Worm (Caenorhabditis elegans): ENCODE data around the gene mgl-1.

Gene mgl-1

ce11 chrX:9958561-9958960, 17.5 kb downstream of the mgl-1 start, which contains the start of gene ZC506.1:
TSS of gene ZC506.1 (plus strand) at chrX:9958960.
- TF ChIP-seq ces-1 (GFP tag; optimal IDR thresholded peaks at IDR 0.05) (peak; percentile 81), nhr-12 (tag; optimal IDR thresholded peaks at IDR 0.05) (no peak), sem-2 (GFP tag; optimal IDR thresholded peaks at IDR 0.05) (no peak), ztf-11 (tag; optimal IDR thresholded peaks at IDR 0.05) (peak; percentile 83), ham-2 (GFP tag; optimal IDR thresholded peaks at IDR 0.05) (peak; percentile 8), mep-1 (tag; optimal IDR thresholded peaks at IDR 0.05) (peak; percentile 98), mls-2 (tag; optimal IDR thresholded peaks at IDR 0.05) (peak; percentile 87), unc-120 (tag; optimal IDR thresholded peaks at IDR 0.05; ENCODE audit: poor library complexity, severe bottlenecking) (peak; percentile 78), lin-32 (GFP tag; optimal IDR thresholded peaks at IDR 0.05) (no peak), drap-1 (GFP tag; optimal IDR thresholded peaks at IDR 0.05) (peak; percentile 76), bed-3 (GFP tag; optimal IDR thresholded peaks at IDR 0.05) (no peak), hlh-1 (tag; optimal IDR thresholded peaks at IDR 0.05) (peak; percentile 84), elt-3 (tag; optimal IDR thresholded peaks at IDR 0.05) (peak; percentile 22), cnd-1 (tag; optimal IDR thresholded peaks at IDR 0.05) (peak; percentile 83), nhr-237 (tag; optimal IDR thresholded peaks at IDR 0.05) (peak; percentile 90), ceh-43 (GFP tag; optimal IDR thresholded peaks at IDR 0.05) (peak; percentile 10), nhr-28 (tag; optimal IDR thresholded peaks at IDR 0.05) (no peak), M03D4.4 (tag; optimal IDR thresholded peaks at IDR 0.05) (peak; percentile 70), ceh-83 (GFP tag; optimal IDR thresholded peaks at IDR 0.05) (no peak), lsy-2 (tag; optimal IDR thresholded peaks at IDR 0.05) (peak; percentile 73), pha-4 (tag; optimal IDR thresholded peaks at IDR 0.05) (peak; percentile 94), sptf-1 (tag; optimal IDR thresholded peaks at IDR 0.05) (peak; percentile 81), blmp-1 (tag; optimal IDR thresholded peaks at IDR 0.05) (no peak), ceh-39 (tag; optimal IDR thresholded peaks at IDR 0.05) (peak; percentile 89), lin-13 (tag; optimal IDR thresholded peaks at IDR 0.05) (peak; percentile 89), unc-62 (GFP tag; optimal IDR thresholded peaks at IDR 0.05) (peak; percentile 82), flh-1 (GFP tag; optimal IDR thresholded peaks at IDR 0.05) (no peak), zip-8 (tag; optimal IDR thresholded peaks at IDR 0.05) (no peak), unc-39 (tag; optimal IDR thresholded peaks at IDR 0.05) (no peak), nhr-2 (tag; optimal IDR thresholded peaks at IDR 0.05) (no peak), snpc-4 (tag; optimal IDR thresholded peaks at IDR 0.05) (no peak)

ce11 chrX:9957449-9957848, 18.7 kb downstream of the mgl-1 start:
- TF ChIP-seq ceh-39 (tag; optimal IDR thresholded peaks at IDR 0.05) (no peak), nhr-237 (tag; optimal IDR thresholded peaks at IDR 0.05) (no peak), sem-2 (GFP tag; optimal IDR thresholded peaks at IDR 0.05) (no peak), mab-5 (tag; optimal IDR thresholded peaks at IDR 0.05) (no peak), ham-2 (GFP tag; optimal IDR thresholded peaks at IDR 0.05) (no peak), pha-4 (tag; optimal IDR thresholded peaks at IDR 0.05) (no peak), lin-13 (tag; optimal IDR thresholded peaks at IDR 0.05) (no peak), bed-3 (GFP tag; optimal IDR thresholded peaks at IDR 0.05) (no peak), unc-39 (tag; optimal IDR thresholded peaks at IDR 0.05) (no peak), ceh-83 (GFP tag; optimal IDR thresholded peaks at IDR 0.05) (no peak), nhr-12 (tag; optimal IDR thresholded peaks at IDR 0.05) (no peak)

ce11 chrX:9956052-9956451, 20.1 kb downstream of the mgl-1 start:
- TF ChIP-seq flh-1 (GFP tag; optimal IDR thresholded peaks at IDR 0.05) (no peak), bed-3 (GFP tag; optimal IDR thresholded peaks at IDR 0.05) (no peak), mls-2 (tag; optimal IDR thresholded peaks at IDR 0.05) (no peak), drap-1 (GFP tag; optimal IDR thresholded peaks at IDR 0.05) (no peak), sptf-1 (tag; optimal IDR thresholded peaks at IDR 0.05) (no peak), ces-1 (GFP tag; optimal IDR thresholded peaks at IDR 0.05) (peak; percentile 66), unc-120 (tag; optimal IDR thresholded peaks at IDR 0.05; ENCODE audit: poor library complexity, severe bottlenecking) (no peak), unc-62 (GFP tag; optimal IDR thresholded peaks at IDR 0.05) (no peak), lsy-2 (tag; optimal IDR thresholded peaks at IDR 0.05) (no peak)

- peak; percentile 85 for TF ChIP-seq hlh-1 (tag; optimal IDR thresholded peaks at IDR 0.05)
- no peak for TF ChIP-seq mep-1 (tag; optimal IDR thresholded peaks at IDR 0.05)
- peak; percentile 42 for TF ChIP-seq unc-62 (GFP tag; optimal IDR thresholded peaks at IDR 0.05)
- no peak for TF ChIP-seq elt-1 (tag; optimal IDR thresholded peaks at IDR 0.05; ENCODE audit: borderline replicate concordance, insufficient read depth)
- TF ChIP-seq flh-1 (GFP tag; optimal IDR thresholded peaks at IDR 0.05): no peak
- peak; percentile 51 for TF ChIP-seq unc-120 (tag; optimal IDR thresholded peaks at IDR 0.05; ENCODE audit: poor library complexity, severe bottlenecking)
- TF ChIP-seq unc-39 (tag; optimal IDR thresholded peaks at IDR 0.05): no peak
Measured at ce11 chrX:9954483-9955041, 21.5 kb downstream of the mgl-1 start, which contains the start of gene cysl-1. TSS of gene cysl-1 (minus strand) at chrX:9954533.
